Worm (Caenorhabditis elegans) whole organism, early embryonic: ENCODE data around the gene cyp-13A5.

Source experiments
- F13C5.2 ChIP-seq: sonication (generic microtip); optimal IDR thresholded peaks from 2 replicates; lab custom pipeline; 2017; ENCODE audit warnings: mild to moderate bottlenecking, missing genetic modification characterization, inconsistent platforms, missing compliant biosample characterization
- aly-1 ChIP-seq: sonication (generic microtip); optimal IDR thresholded peaks from 2 replicates; lab custom pipeline; 2016; ENCODE audit warnings: missing genetic modification characterization, missing compliant biosample characterization
- ama-1 ChIP-seq: fragments of 150-350 bp; optimal IDR thresholded peaks from 2 replicates; lab custom pipeline; 2014
- ceh-36 ChIP-seq: sonication (generic microtip); optimal IDR thresholded peaks from 2 replicates; lab custom pipeline; 2016; ENCODE audit warnings: missing genetic modification characterization, inconsistent platforms, missing compliant biosample characterization
- ets-7 ChIP-seq: sonication (generic microtip); optimal IDR thresholded peaks from 2 replicates; lab custom pipeline; 2016; ENCODE audit warnings: missing genotype, missing genetic modification characterization, missing compliant biosample characterization
- flt-1 ChIP-seq: fragments of 200-800 bp; sonication (Bioruptor generic); IDR thresholded peaks from 2 replicates; pipeline ENCODE4 v1.3.6; 2022; ENCODE audit warnings: missing genetic modification characterization, missing compliant biosample characterization
- hmbx-1 ChIP-seq: sonication (generic microtip); optimal IDR thresholded peaks from 2 replicates; lab custom pipeline; 2016; ENCODE audit warnings: mild to moderate bottlenecking, missing genetic modification characterization, missing compliant biosample characterization
- sea-1 ChIP-seq: fragments of 200-800 bp; sonication (Bioruptor generic); conservative IDR thresholded peaks from 2 replicates; pipeline ENCODE4 v1.3.6; 2022; ENCODE audit warnings: missing genetic modification characterization, missing compliant biosample characterization
- tbx-37 ChIP-seq: fragments of 200-800 bp; sonication (Bioruptor generic); conservative IDR thresholded peaks from 2 replicates; pipeline ENCODE4 v1.3.6; 2022; ENCODE audit warnings: missing genetic modification reagents, missing genetic modification characterization, missing compliant biosample characterization
- tra-4 ChIP-seq: sonication (generic microtip); optimal IDR thresholded peaks from 2 replicates; lab custom pipeline; 2017; ENCODE audit warnings: missing genetic modification characterization, missing compliant biosample characterization

- TF ChIP-seq ama-1 (lab: Kevin White, UChicago) (no peak), tbx-37 (GFP tag; lab: Robert Waterston, UW) (no peak), tra-4 (no peak), aly-1 (tag; lab: Kevin White, UChicago) (no peak), F13C5.2 (tag; lab: Kevin White, UChicago) (no peak), ceh-36 (no peak), hmbx-1 (no peak), sea-1 (GFP tag; lab: Robert Waterston, UW) (no peak), ets-7 (tag; lab: Kevin White, UChicago) (no peak), flt-1 (GFP tag; lab: Robert Waterston, UW) (no peak)
These were observed 44.7 kb downstream of the cyp-13A5 start for ce11 chrII:9755425-9755824.
